Fruit fly (Drosophila melanogaster) S2 (cell line): ENCODE results near the gene Sytalpha.

ENCODE experiments used
- CG8478 ChIP-seq: fragments of >200 bp; optimal IDR thresholded peaks from 2 replicates; lab custom pipeline; 2018
- CTCF ChIP-seq, 2 experiments: fragments of >200 bp; optimal IDR thresholded peaks; 2 replicates each; lab custom pipeline; 2018

dm6 chr2L:17585000-17585399 is 7.1 kb upstream of the Sytalpha start:
- TF ChIP-seq CG8478 (lab: Kevin White, UChicago): no peak
- no peak for TF ChIP-seq CTCF (optimal IDR thresholded peaks at IDR 0.05; lab: Kevin White, UChicago)
